Worm (Caenorhabditis elegans): Measurements from ENCODE around the gene dach-1.

Gene dach-1

DNA sequence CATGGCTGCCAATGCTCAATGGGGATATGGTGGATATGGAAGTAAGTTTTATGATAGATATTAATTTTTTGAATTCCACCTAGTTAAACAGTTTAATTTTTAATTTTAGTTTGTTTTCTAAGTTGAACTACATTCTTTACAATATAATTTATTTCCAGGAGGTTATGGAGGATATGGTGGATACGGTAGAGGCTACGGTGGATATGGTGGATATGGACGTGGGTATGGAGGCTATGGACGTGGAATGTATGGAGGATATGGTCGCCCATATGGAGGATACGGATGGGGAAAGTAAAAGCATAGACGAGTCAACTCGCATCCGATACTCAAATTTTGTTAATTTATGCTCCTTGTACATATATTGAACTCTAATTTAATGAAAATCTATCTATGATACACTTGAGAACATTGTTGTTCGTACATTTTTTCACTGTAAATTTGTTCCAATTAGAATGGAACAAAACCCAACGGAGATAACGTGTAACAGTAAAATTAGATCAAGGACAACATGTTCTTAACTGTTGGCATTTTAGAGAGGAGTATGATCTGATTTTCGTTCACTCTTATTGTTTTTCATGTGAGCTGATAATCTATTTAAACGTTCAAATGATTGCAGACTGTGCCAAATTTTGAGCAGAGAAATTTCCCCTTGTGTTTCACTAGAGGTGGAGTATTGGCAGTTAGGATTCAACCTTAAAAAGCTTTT lies 30.6 kb downstream of the dach-1 start:
- TF ChIP-seq nhr-21 (tag; optimal IDR thresholded peaks at IDR 0.05), result peak; percentile 68
- peak; percentile 23 for TF ChIP-seq ama-1 (optimal IDR thresholded peaks at IDR 0.05)
- peak; percentile 21 for TF ChIP-seq sma-3 (GFP tag; optimal IDR thresholded peaks at IDR 0.05)
- TF ChIP-seq zag-1 (tag; optimal IDR thresholded peaks at IDR 0.05), result no peak
- peak; percentile 33 for TF ChIP-seq sma-9 (GFP tag; optimal IDR thresholded peaks at IDR 0.05)
- TF ChIP-seq sma-9 (tag; optimal IDR thresholded peaks at IDR 0.05), result no peak
- no peak for TF ChIP-seq egl-27 (tag; optimal IDR thresholded peaks at IDR 0.05)
- no peak for TF ChIP-seq elt-3 (tag; optimal IDR thresholded peaks at IDR 0.05)
- TF ChIP-seq nhr-129 (tag; optimal IDR thresholded peaks at IDR 0.05), result no peak

DNA sequence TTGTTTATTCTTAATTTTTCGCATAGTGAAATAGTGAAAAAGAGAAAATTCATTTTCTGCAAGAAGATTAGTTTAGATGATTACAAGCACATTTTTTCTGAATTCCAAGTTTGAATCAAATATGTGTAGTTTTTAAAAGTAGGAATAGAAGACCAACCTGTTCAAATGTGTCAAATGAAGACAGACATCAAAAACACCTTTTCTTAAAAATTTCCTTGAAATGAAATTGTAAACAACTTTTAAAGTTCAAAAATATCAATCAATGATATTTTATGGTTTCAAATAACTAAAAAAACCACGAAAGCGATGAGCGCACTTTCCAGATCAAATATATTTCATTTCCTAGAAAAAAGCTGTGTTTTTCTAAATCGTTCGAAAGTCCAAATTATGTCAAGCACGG lies 31.9 kb downstream of the dach-1 start, which contains the start of gene nlp-30:
Gene nlp-30, plus strand, starts transcription at position 301 of the 400 bp plus-strand sequence.
- TF ChIP-seq ceh-16 (tag; optimal IDR thresholded peaks at IDR 0.05) (no peak), elt-3 (tag; optimal IDR thresholded peaks at IDR 0.05) (no peak), unc-55 (GFP tag; optimal IDR thresholded peaks at IDR 0.05) (no peak), nhr-6 (tag; optimal IDR thresholded peaks at IDR 0.05) (no peak), nhr-25 (tag; optimal IDR thresholded peaks at IDR 0.05) (no peak), elt-1 (tag; optimal IDR thresholded peaks at IDR 0.05) (no peak), egl-27 (tag; optimal IDR thresholded peaks at IDR 0.05) (no peak), peb-1 (tag; optimal IDR thresholded peaks at IDR 0.05) (no peak), nhr-237 (tag; optimal IDR thresholded peaks at IDR 0.05) (no peak), gmeb-1 (tag; optimal IDR thresholded peaks at IDR 0.05) (no peak), nhr-77 (tag; optimal IDR thresholded peaks at IDR 0.05) (no peak), C34F6.9 (tag; optimal IDR thresholded peaks at IDR 0.05) (no peak)

DNA sequence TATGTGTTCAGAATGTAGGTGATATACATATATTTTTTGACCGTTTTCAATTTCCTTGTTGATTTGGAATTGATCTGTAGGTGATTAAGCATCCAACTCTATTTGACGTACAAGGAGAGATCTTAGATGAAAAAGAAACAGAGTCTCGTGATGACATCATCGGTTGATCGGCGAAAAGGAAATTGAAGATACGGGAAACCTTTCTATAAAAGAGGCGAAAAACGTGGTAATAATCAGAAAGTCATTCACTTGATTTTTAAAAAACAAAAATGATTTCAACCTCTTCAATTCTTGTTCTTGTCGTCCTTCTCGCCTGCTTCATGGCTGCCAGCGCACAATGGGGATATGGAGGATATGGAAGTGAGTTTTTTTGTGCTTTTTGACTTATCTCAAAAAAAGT lies 34.4 kb downstream of the dach-1 start, which contains the start of gene nlp-29:
Gene nlp-29, plus strand, starts transcription at position 248 of the 400 bp plus-strand sequence.
- peak; percentile 79 for TF ChIP-seq sma-3 (GFP tag; optimal IDR thresholded peaks at IDR 0.05)
- peak; percentile 50 for TF ChIP-seq blmp-1 (tag; optimal IDR thresholded peaks at IDR 0.05; ENCODE audit: insufficient read depth)
- TF ChIP-seq nhr-25 (tag; optimal IDR thresholded peaks at IDR 0.05), result peak; percentile 77
- TF ChIP-seq crh-2 (tag; optimal IDR thresholded peaks at IDR 0.05), result peak; percentile 49
- TF ChIP-seq mab-5 (tag; optimal IDR thresholded peaks at IDR 0.05), result no peak
- TF ChIP-seq mbf-1 (tag; optimal IDR thresholded peaks at IDR 0.05), result no peak
- TF ChIP-seq nhr-21 (tag; optimal IDR thresholded peaks at IDR 0.05), result peak; percentile 59
- TF ChIP-seq sma-9 (GFP tag; optimal IDR thresholded peaks at IDR 0.05), result peak; percentile 63
- no peak for TF ChIP-seq sma-9 (tag; optimal IDR thresholded peaks at IDR 0.05)

DNA sequence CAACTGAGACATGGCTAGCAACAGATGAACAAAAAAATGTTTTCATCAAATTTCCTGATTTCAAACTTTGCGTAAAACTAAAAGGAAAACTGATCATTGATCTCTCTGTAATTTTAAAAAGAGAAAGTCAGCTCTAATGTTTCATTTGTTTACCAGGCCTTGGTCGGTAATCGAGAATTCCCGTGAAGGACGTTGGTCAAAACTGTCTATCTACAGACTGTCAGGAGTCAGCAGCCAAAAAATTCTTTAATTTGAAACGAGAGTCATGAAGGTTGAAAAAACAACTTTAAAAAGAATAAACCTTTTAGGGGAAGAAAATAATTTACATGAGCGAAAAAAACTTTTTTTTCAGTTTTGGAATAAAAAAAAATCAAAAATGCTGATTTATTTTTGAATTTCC lies 35.3 kb downstream of the dach-1 start:
- TF ChIP-seq nhr-25 (tag; optimal IDR thresholded peaks at IDR 0.05) (peak; percentile 42), sma-9 (GFP tag; optimal IDR thresholded peaks at IDR 0.05) (peak; percentile 72), sma-9 (tag; optimal IDR thresholded peaks at IDR 0.05) (no peak), Y55F3AM.14 (GFP tag; optimal IDR thresholded peaks at IDR 0.05) (no peak), R02D3.7 (tag; optimal IDR thresholded peaks at IDR 0.05) (no peak), blmp-1 (tag; optimal IDR thresholded peaks at IDR 0.05; ENCODE audit: insufficient read depth) (peak; percentile 54)

- TF ChIP-seq sma-9 (GFP tag; optimal IDR thresholded peaks at IDR 0.05) (peak; percentile 5), sma-9 (tag; optimal IDR thresholded peaks at IDR 0.05) (no peak), nhr-25 (tag; optimal IDR thresholded peaks at IDR 0.05) (no peak), snpc-4 (tag; optimal IDR thresholded peaks at IDR 0.05) (no peak)
Observed at ce11 chrV:3987616-3988015, 37.8 kb downstream of the dach-1 start, which contains the start of gene nlp-28. Gene nlp-28 (plus strand): TSS chrV:3987900.

DNA sequence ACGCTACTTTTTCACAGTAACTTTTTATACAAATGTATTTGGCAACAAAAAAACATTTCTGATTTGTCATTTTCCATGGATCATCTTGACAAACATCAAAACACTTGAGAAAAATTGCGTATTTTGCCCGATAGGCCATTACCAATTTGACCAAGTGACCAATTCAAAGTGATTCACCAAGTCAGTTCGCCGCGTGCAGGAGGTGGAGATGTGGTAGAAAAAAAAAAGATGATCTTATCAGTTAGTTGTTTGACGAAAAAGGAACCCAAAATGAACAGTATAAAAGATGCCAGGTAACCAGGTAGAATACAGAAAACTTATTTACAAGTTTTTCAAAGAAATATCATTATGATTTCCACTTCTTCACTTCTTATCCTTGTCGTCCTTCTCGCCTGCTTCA lies 39.2 kb downstream of the dach-1 start, which contains the start of gene nlp-27:
Gene nlp-27, plus strand, starts transcription at position 309 of the 400 bp plus-strand sequence.
- TF ChIP-seq elt-3 (tag; optimal IDR thresholded peaks at IDR 0.05) (no peak), F13H6.1 (tag; optimal IDR thresholded peaks at IDR 0.05) (no peak), snpc-4 (tag; optimal IDR thresholded peaks at IDR 0.05) (no peak), nhr-21 (tag; optimal IDR thresholded peaks at IDR 0.05) (peak; percentile 3), lsy-2 (tag; optimal IDR thresholded peaks at IDR 0.05) (no peak), unc-62 (GFP tag; optimal IDR thresholded peaks at IDR 0.05) (no peak), fos-1 (tag; optimal IDR thresholded peaks at IDR 0.05) (peak; percentile 1), dmd-4 (tag; optimal IDR thresholded peaks at IDR 0.05) (no peak), ama-1 (optimal IDR thresholded peaks at IDR 0.05) (no peak)
